Worm (Caenorhabditis elegans): ENCODE results near the gene cnep-1.

DNA sequence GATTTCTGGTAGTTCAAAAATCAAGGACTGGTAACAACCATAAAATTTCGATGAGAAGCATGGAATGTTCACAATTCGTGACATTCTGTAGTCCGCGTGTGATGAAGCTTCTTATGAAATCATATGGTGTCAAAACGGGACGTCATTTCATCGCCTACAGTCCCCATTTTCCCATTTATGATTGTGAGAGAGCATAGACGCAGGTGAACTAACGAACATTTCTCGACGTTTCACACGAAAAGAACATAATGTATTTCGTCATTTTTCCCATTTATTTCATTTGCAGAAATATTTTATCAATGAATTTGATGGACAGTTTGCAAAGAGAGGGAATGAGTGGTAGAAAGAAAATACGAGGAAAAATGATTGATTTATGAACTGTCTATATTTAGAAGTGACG is 23.0 kb upstream of the cnep-1 start:
- TF ChIP-seq flt-1 (GFP tag; IDR thresholded peaks at IDR 0.05) = no peak
- TF ChIP-seq ama-1 (optimal IDR thresholded peaks at IDR 0.05) = no peak
- TF ChIP-seq ceh-13 (GFP tag; optimal IDR thresholded peaks at IDR 0.05) = no peak
- no peak for TF ChIP-seq B0310.2 (tag; optimal IDR thresholded peaks at IDR 0.05)
- TF ChIP-seq ceh-36 (tag; optimal IDR thresholded peaks at IDR 0.05) = no peak
- TF ChIP-seq hmbx-1 (tag; optimal IDR thresholded peaks at IDR 0.05) = no peak
